Fruit fly (Drosophila melanogaster): ENCODE data around the gene Aos1.

Aos1 gene

dm6 chr3R:12384274-12384673, 49.3 kb downstream of the Aos1 start:
- TF ChIP-seq bab2 (GFP tag; optimal IDR thresholded peaks at IDR 0.05) (no peak), sc (optimal IDR thresholded peaks at IDR 0.05) (no peak), sc (GFP tag; optimal IDR thresholded peaks at IDR 0.05) (no peak), tio (GFP tag; optimal IDR thresholded peaks at IDR 0.05) (no peak), CG18262 (tag; optimal IDR thresholded peaks at IDR 0.05) (no peak), E2f1 (GFP tag; IDR thresholded peaks at IDR 0.05) (no peak), Drgx (GFP tag; IDR thresholded peaks at IDR 0.05) (0 out of 2 replicates have a peak, but pooled peaks have one; percentile 24), Sry-δ (GFP tag; optimal IDR thresholded peaks at IDR 0.05) (no peak), CG6175 (GFP tag; IDR thresholded peaks at IDR 0.05) (peak; percentile 75; the same call in 1 of the 3 replicates), Ptx1 (GFP tag; IDR thresholded peaks at IDR 0.05) (no peak)

dm6 chr3R:12383784-12384183, 49.8 kb downstream of the Aos1 start:
- TF ChIP-seq wdn (GFP tag; IDR thresholded peaks at IDR 0.05) (no peak), mam (GFP tag; optimal IDR thresholded peaks at IDR 0.05) (no peak), CG2712 (tag; optimal IDR thresholded peaks at IDR 0.05) (no peak), sug (tag; optimal IDR thresholded peaks at IDR 0.05) (no peak), abd-A (tag; optimal IDR thresholded peaks at IDR 0.05) (no peak), ewg (GFP tag; optimal IDR thresholded peaks at IDR 0.05) (no peak), NFAT (GFP tag; IDR thresholded peaks at IDR 0.05) (no peak), CG6854 (GFP tag; optimal IDR thresholded peaks at IDR 0.05) (no peak), fd96Cb (tag; optimal IDR thresholded peaks at IDR 0.05) (no peak), sens (GFP tag) (no peak), stwl (tag; optimal IDR thresholded peaks at IDR 0.05) (peak; percentile 39), crp (GFP tag; optimal IDR thresholded peaks at IDR 0.05) (no peak), CG7786 (GFP tag; optimal IDR thresholded peaks at IDR 0.05) (no peak), h (optimal IDR thresholded peaks at IDR 0.05) (no peak), CG7928 (GFP tag; optimal IDR thresholded peaks at IDR 0.05) (no peak), CG18011 (GFP tag; optimal IDR thresholded peaks at IDR 0.05) (no peak), dm (GFP tag; optimal IDR thresholded peaks at IDR 0.05) (no peak), ash1 (GFP tag; optimal IDR thresholded peaks at IDR 0.05) (no peak), C15 (GFP tag; IDR thresholded peaks at IDR 0.05) (no peak), CG13287 (GFP tag; IDR thresholded peaks at IDR 0.05; ENCODE audit: partially characterized antibody) (peak; percentile 21; the same call in 1 of the 2 replicates), fd102C (GFP tag; optimal IDR thresholded peaks at IDR 0.05) (no peak), slbo (GFP tag; IDR thresholded peaks at IDR 0.05) (no peak), CG13424 (tag; optimal IDR thresholded peaks at IDR 0.05) (no peak), dmrt11E (tag; optimal IDR thresholded peaks at IDR 0.05) (no peak), CTCF (GFP tag; optimal IDR thresholded peaks at IDR 0.05) (peak; percentile 71), CG10267 (tag; optimal IDR thresholded peaks at IDR 0.05) (no peak), CG31441 (GFP tag; IDR thresholded peaks at IDR 0.05) (no peak), chm (GFP tag; IDR thresholded peaks at IDR 0.05) (no peak), psq (GFP tag; optimal IDR thresholded peaks at IDR 0.05) (no peak), knrl (GFP tag; IDR thresholded peaks at IDR 0.05; ENCODE audit: partially characterized antibody) (peak; percentile 27; the same call in 1 of the 3 replicates), cas (GFP tag; IDR thresholded peaks at IDR 0.05) (no peak), CG16813 (GFP tag; IDR thresholded peaks at IDR 0.05; ENCODE audit: partially characterized antibody) (peak; percentile 31; the same call in 1 of the 3 replicates), amos (GFP tag; IDR thresholded peaks at IDR 0.05; ENCODE audit: partially characterized antibody) (peak; percentile 60), CoRest (tag; optimal IDR thresholded peaks at IDR 0.05) (no peak), Hsf (GFP tag; optimal IDR thresholded peaks at IDR 0.05) (no peak), gce (GFP tag; IDR thresholded peaks at IDR 0.05) (no peak), Atf-2 (GFP tag; optimal IDR thresholded peaks at IDR 0.05) (no peak), CG17802 (tag; optimal IDR thresholded peaks at IDR 0.05) (no peak), lab (GFP tag; optimal IDR thresholded peaks at IDR 0.05) (no peak), CG10209 (GFP tag; optimal IDR thresholded peaks at IDR 0.05) (no peak), ftz-f1 (GFP tag; optimal IDR thresholded peaks at IDR 0.05) (no peak), CG6689 (GFP tag; IDR thresholded peaks at IDR 0.05) (no peak)
